Worm (Caenorhabditis elegans): ENCODE results near the gene T09D3.8.

ce11 chrV:5408223-5408622 is 43.3 kb downstream of the T09D3.8 start, which contains the start of gene C25A6.1:
- TF ChIP-seq hmg-20 (GFP tag; IDR thresholded peaks at IDR 0.05) (no peak), zfh-2 (GFP tag; conservative IDR thresholded peaks at IDR 0.05) (no peak), lsy-27 (tag; optimal IDR thresholded peaks at IDR 0.05; ENCODE audit: borderline replicate concordance, insufficient read depth) (no peak), ZK185.1 (tag; optimal IDR thresholded peaks at IDR 0.05; ENCODE audit: poor library complexity, severe bottlenecking) (no peak), nfyb-1 (GFP tag; IDR thresholded peaks at IDR 0.05) (no peak), aptf-3 (GFP tag; IDR thresholded peaks at IDR 0.05) (no peak), xnd-1 (tag; optimal IDR thresholded peaks at IDR 0.05) (no peak)

Data from whole organism, young adult.